Worm (Caenorhabditis elegans): ENCODE data around the gene his-39.
"Not testable (repeated sequence)": the region's sequence is repeated elsewhere in the genome, so short reads cannot be mapped to it uniquely, and the experiment has no call there.

DNA sequence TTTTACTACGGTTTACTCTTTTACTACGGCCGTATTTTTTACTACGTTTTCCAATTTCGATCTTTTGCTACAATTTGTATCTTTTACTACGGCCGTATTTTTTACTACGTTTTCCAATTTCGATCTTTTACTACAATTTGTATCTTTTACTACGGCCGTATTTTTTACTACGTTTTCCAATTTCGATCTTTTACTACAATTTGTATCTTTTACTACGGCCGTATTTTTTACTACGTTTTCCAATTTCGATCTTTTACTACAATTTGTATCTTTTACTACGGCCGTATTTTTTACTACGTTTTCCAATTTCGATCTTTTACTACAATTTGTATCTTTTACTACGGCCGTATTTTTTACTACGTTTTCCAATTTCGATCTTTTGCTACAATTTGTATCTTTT, 38.4 kb downstream of the his-39 start, which contains the start of gene F25G6.1:
- not testable (repeated sequence) for TF ChIP-seq ama-1 (optimal IDR thresholded peaks at IDR 0.05); fos-1 (tag; optimal IDR thresholded peaks at IDR 0.05); nhr-11 (tag; optimal IDR thresholded peaks at IDR 0.05); ceh-16 (tag; optimal IDR thresholded peaks at IDR 0.05); dmd-4 (tag; optimal IDR thresholded peaks at IDR 0.05); unc-39 (tag; optimal IDR thresholded peaks at IDR 0.05); ztf-4 (tag; optimal IDR thresholded peaks at IDR 0.05); nhr-6 (tag; optimal IDR thresholded peaks at IDR 0.05); egl-27 (tag; optimal IDR thresholded peaks at IDR 0.05); elt-3 (tag; optimal IDR thresholded peaks at IDR 0.05); mdl-1 (tag; optimal IDR thresholded peaks at IDR 0.05); nhr-237 (tag; optimal IDR thresholded peaks at IDR 0.05)

Data from whole organism, L2 larva.